Fruit fly (Drosophila melanogaster) whole organism, embryonic: ENCODE data around the gene Ptp4E.

Source experiments
- Atf-2 ChIP-seq: fragments of 200-800 bp; sonication (Bioruptor generic); optimal IDR thresholded peaks from 2 replicates; lab custom pipeline; 2016; ENCODE audit warnings: missing biosample characterization, missing genetic modification characterization
- CG10366 ChIP-seq: fragments of 200-800 bp; sonication (Bioruptor generic); IDR thresholded peaks from 2 replicates; pipeline ENCODE4 v1.3.6; 2022; ENCODE audit warnings: missing biosample characterization, missing genetic modification characterization
- CG11696 ChIP-seq: fragments of 200-800 bp; sonication (Bioruptor generic); IDR thresholded peaks from 2 replicates; pipeline ENCODE4 v1.3.6; 2022; ENCODE audit warnings: missing biosample characterization, missing genetic modification characterization
- CG1529 ChIP-seq: fragments of 200-800 bp; sonication (Bioruptor generic); optimal IDR thresholded peaks from 3 replicates; lab custom pipeline; 2018; ENCODE audit warnings: missing biosample characterization, missing genetic modification characterization
- CG1603 ChIP-seq: fragments of 200-800 bp; sonication (Bioruptor generic); optimal IDR thresholded peaks from 2 replicates; lab custom pipeline; 2019; ENCODE audit warnings: missing biosample characterization, mild to moderate bottlenecking, missing genetic modification characterization, moderate library complexity
- CG17328 ChIP-seq: fragments of 200-800 bp; sonication (Bioruptor generic); IDR thresholded peaks from 2 replicates; pipeline ENCODE4 v1.3.6; 2022; ENCODE audit warnings: missing biosample characterization, missing genetic modification characterization
- CG17385 ChIP-seq: fragments of 200-800 bp; sonication (Bioruptor generic); optimal IDR thresholded peaks from 3 replicates; lab custom pipeline; 2018; ENCODE audit warnings: missing biosample characterization, mild to moderate bottlenecking, missing genetic modification characterization
- CG18599 ChIP-seq: fragments of 200-800 bp; sonication (Bioruptor generic); optimal IDR thresholded peaks from 3 replicates; lab custom pipeline; 2017; ENCODE audit warnings: missing biosample characterization, missing genetic modification characterization, mild to moderate bottlenecking, moderate library complexity, missing genetic modification reagents
- CG2120 ChIP-seq: fragments of 200-800 bp; sonication (Bioruptor generic); optimal IDR thresholded peaks from 3 replicates; lab custom pipeline; 2016; ENCODE audit warnings: missing biosample characterization, missing genetic modification characterization
- CG31441 ChIP-seq: fragments of 200-800 bp; sonication (Bioruptor generic); IDR thresholded peaks from 2 replicates; pipeline ENCODE4 v1.3.6; 2022; ENCODE audit warnings: missing biosample characterization, missing genetic modification characterization
- CG3163 ChIP-seq: fragments of 200-800 bp; sonication (Bioruptor generic); optimal IDR thresholded peaks from 3 replicates; lab custom pipeline; 2016; ENCODE audit warnings: missing biosample characterization, missing genetic modification characterization
- CG34422 ChIP-seq: fragments of 200-800 bp; sonication (Bioruptor generic); IDR thresholded peaks from 3 replicates; pipeline ENCODE4 v1.3.6; 2022; ENCODE audit warnings: missing biosample characterization, missing genetic modification characterization
- CG42726 ChIP-seq: fragments of 200-800 bp; sonication (Bioruptor generic); IDR thresholded peaks from 2 replicates; pipeline ENCODE4 v1.3.6; 2022; ENCODE audit warnings: missing biosample characterization, missing genetic modification characterization; ENCODE audit not compliant: partially characterized antibody
- CG8290 ChIP-seq, 3 experiments: fragments of 200-800 bp; sonication (Bioruptor generic); optimal IDR thresholded peaks; 2 replicates each; lab custom pipeline; 2016 to 2019; ENCODE audit warnings: missing biosample characterization in 3 of 3, missing genetic modification characterization in 3 of 3, mild to moderate bottlenecking in 2 of 3, moderate library complexity in 1 of 3
- CG8765 ChIP-seq: fragments of 200-800 bp; sonication (Bioruptor generic); IDR thresholded peaks from 2 replicates; pipeline ENCODE4 v1.3.6; 2022; ENCODE audit warnings: missing biosample characterization, missing genetic modification characterization
- CG9437 ChIP-seq: fragments of 200-800 bp; sonication (Bioruptor generic); optimal IDR thresholded peaks from 2 replicates; lab custom pipeline; 2018; ENCODE audit warnings: missing biosample characterization, mild to moderate bottlenecking, missing genetic modification characterization
- Fer3 ChIP-seq: fragments of 200-800 bp; sonication (Bioruptor generic); optimal IDR thresholded peaks from 2 replicates; lab custom pipeline; 2018; ENCODE audit warnings: missing biosample characterization, mild to moderate bottlenecking, missing genetic modification characterization, moderate library complexity
- Hr39 ChIP-seq: fragments of >200 bp; optimal IDR thresholded peaks from 2 replicates; lab custom pipeline; 2017
- Kr ChIP-seq: fragments of 200-800 bp; sonication (Bioruptor generic); optimal IDR thresholded peaks from 2 replicates; lab custom pipeline; 2017; ENCODE audit warnings: missing biosample characterization, mild to moderate bottlenecking, missing genetic modification characterization
- Lim3 ChIP-seq: fragments of 200-800 bp; sonication (Bioruptor generic); IDR thresholded peaks from 2 replicates; pipeline ENCODE4 v1.3.6; 2022; ENCODE audit warnings: missing biosample characterization, missing genetic modification characterization
- Nf-YA ChIP-seq: fragments of 200-800 bp; sonication (Bioruptor generic); IDR thresholded peaks from 2 replicates; pipeline ENCODE4 v1.3.6; 2022; ENCODE audit warnings: missing biosample characterization, missing genetic modification characterization
- Oaz ChIP-seq: fragments of 200-800 bp; sonication (Bioruptor generic); IDR thresholded peaks from 2 replicates; pipeline ENCODE4 v1.3.6; 2022; ENCODE audit warnings: missing biosample characterization, missing genetic modification characterization
- Sin3A ChIP-seq: fragments of >200 bp; optimal IDR thresholded peaks from 2 replicates; lab custom pipeline; 2018
- Ssrp ChIP-seq: fragments of 200-800 bp; sonication (Bioruptor generic); optimal IDR thresholded peaks from 2 replicates; lab custom pipeline; 2018; ENCODE audit warnings: missing biosample characterization, mild to moderate bottlenecking, missing genetic modification characterization, moderate library complexity
- Taf1 ChIP-seq: fragments of 200-800 bp; sonication (Bioruptor generic); IDR thresholded peaks from 2 replicates; pipeline ENCODE4 v1.3.6; 2022; ENCODE audit warnings: missing biosample characterization, missing genetic modification characterization
- bab2 ChIP-seq: fragments of 200-800 bp; sonication (Bioruptor generic); optimal IDR thresholded peaks from 2 replicates; lab custom pipeline; 2016; ENCODE audit warnings: missing biosample characterization, missing genetic modification characterization
- btn ChIP-seq: fragments of 200-800 bp; sonication (Bioruptor generic); optimal IDR thresholded peaks from 2 replicates; lab custom pipeline; 2016; ENCODE audit warnings: missing biosample characterization, missing genetic modification characterization
- dan ChIP-seq: fragments of 200-800 bp; sonication (Bioruptor generic); IDR thresholded peaks from 2 replicates; pipeline ENCODE4 v1.3.6; 2022; ENCODE audit warnings: missing biosample characterization, missing genetic modification characterization
- danr ChIP-seq: fragments of 200-800 bp; sonication (Bioruptor generic); IDR thresholded peaks from 2 replicates; pipeline ENCODE4 v1.3.6; 2022; ENCODE audit warnings: missing biosample characterization, missing genetic modification characterization
- dm ChIP-seq: fragments of 200-800 bp; sonication (Bioruptor generic); optimal IDR thresholded peaks from 3 replicates; lab custom pipeline; 2016; ENCODE audit warnings: missing biosample characterization, missing genetic modification characterization
- dpn ChIP-seq, 2 experiments: fragments of 200-800 bp; sonication (Bioruptor generic); optimal IDR thresholded peaks; 3 replicates each; lab custom pipeline; 2016; ENCODE audit warnings: missing biosample characterization in 2 of 2, missing genetic modification characterization in 2 of 2
- esg ChIP-seq: fragments of 200-800 bp; sonication (Bioruptor generic); conservative IDR thresholded peaks from 2 replicates; pipeline ENCODE4 v1.3.6; 2022; ENCODE audit warnings: missing biosample characterization, missing genetic modification characterization
- fu2 ChIP-seq: fragments of 200-800 bp; sonication (Bioruptor generic); optimal IDR thresholded peaks from 2 replicates; lab custom pipeline; 2016; ENCODE audit warnings: missing biosample characterization, missing genetic modification characterization
- ind ChIP-seq: fragments of 200-800 bp; sonication (Bioruptor generic); optimal IDR thresholded peaks from 3 replicates; lab custom pipeline; 2016; ENCODE audit warnings: missing biosample characterization, missing genetic modification characterization
- kni ChIP-seq: fragments of 200-800 bp; sonication (Bioruptor generic); optimal IDR thresholded peaks from 3 replicates; lab custom pipeline; 2017; ENCODE audit warnings: mild to moderate bottlenecking, missing biosample characterization, missing genetic modification reagents, missing genetic modification characterization
- knrl ChIP-seq: fragments of 200-800 bp; sonication (Bioruptor generic); IDR thresholded peaks from 3 replicates; pipeline ENCODE4 v1.3.6; 2022; ENCODE audit warnings: missing biosample characterization, missing genetic modification characterization; ENCODE audit not compliant: partially characterized antibody
- lola ChIP-seq, 3 experiments: fragments of >200 bp in 2 of 3; fragments of 200-800 bp in 1 of 3; sonication (Bioruptor generic) in 1 of 3; optimal IDR thresholded peaks; 2 replicates each; lab custom pipeline; 2017 to 2019; ENCODE audit warnings: missing biosample characterization in 3 of 3, missing genetic modification characterization in 3 of 3, mild to moderate bottlenecking in 1 of 3, moderate library complexity in 1 of 3
- phol ChIP-seq: fragments of 200-800 bp; sonication (Bioruptor generic); optimal IDR thresholded peaks from 3 replicates; lab custom pipeline; 2018; ENCODE audit warnings: missing biosample characterization, mild to moderate bottlenecking, missing genetic modification characterization, moderate library complexity
- repo ChIP-seq: fragments of 200-800 bp; sonication (Bioruptor generic); optimal IDR thresholded peaks from 2 replicates; lab custom pipeline; 2016; ENCODE audit warnings: missing biosample characterization, missing genetic modification characterization
- sens-2 ChIP-seq: fragments of 200-800 bp; sonication (Bioruptor generic); IDR thresholded peaks from 2 replicates; pipeline ENCODE4 v1.3.6; 2022; ENCODE audit warnings: missing biosample characterization, missing genetic modification characterization
- sim ChIP-seq: fragments of 200-800 bp; sonication (Bioruptor generic); IDR thresholded peaks from 2 replicates; pipeline ENCODE4 v1.3.6; 2022; ENCODE audit warnings: missing biosample characterization, missing genetic modification characterization
- sqz ChIP-seq: fragments of 200-800 bp; sonication (Bioruptor generic); optimal IDR thresholded peaks from 3 replicates; lab custom pipeline; 2018; ENCODE audit warnings: missing biosample characterization, mild to moderate bottlenecking, missing genetic modification characterization
- stwl ChIP-seq: fragments of 200-800 bp; sonication (Bioruptor generic); optimal IDR thresholded peaks from 3 replicates; lab custom pipeline; 2018; ENCODE audit warnings: missing biosample characterization, mild to moderate bottlenecking, missing genetic modification characterization, moderate library complexity
- tgo ChIP-seq: fragments of 200-800 bp; sonication (Bioruptor generic); IDR thresholded peaks from 3 replicates; pipeline ENCODE4 v1.3.6; 2022; ENCODE audit warnings: missing biosample characterization, missing genetic modification characterization
- tin ChIP-seq: fragments of 200-800 bp; sonication (Bioruptor generic); optimal IDR thresholded peaks from 3 replicates; lab custom pipeline; 2016; ENCODE audit warnings: missing biosample characterization, missing genetic modification characterization
- tll ChIP-seq, 2 experiments: fragments of 200-800 bp in 1 of 2; fragments of >200 bp in 1 of 2; sonication (Bioruptor generic) in 1 of 2; optimal IDR thresholded peaks; 2 replicates each; lab custom pipeline; 2017 to 2019; ENCODE audit warnings: missing biosample characterization in 2 of 2, missing genetic modification characterization in 2 of 2, mild to moderate bottlenecking in 1 of 2, moderate library complexity in 1 of 2
- vfl ChIP-seq: fragments of 200-800 bp; sonication (Bioruptor generic); optimal IDR thresholded peaks from 2 replicates; lab custom pipeline; 2016; ENCODE audit warnings: missing biosample characterization, missing genetic modification characterization
- wor ChIP-seq: fragments of 200-800 bp; sonication (Bioruptor generic); IDR thresholded peaks from 2 replicates; pipeline ENCODE4 v1.3.6; 2022; ENCODE audit warnings: missing biosample characterization, missing genetic modification characterization
- z ChIP-seq: fragments of 200-800 bp; sonication (Bioruptor generic); IDR thresholded peaks from 3 replicates; pipeline ENCODE4 v1.3.6; 2022; ENCODE audit warnings: missing biosample characterization, missing genetic modification characterization
- zf30C ChIP-seq: fragments of 200-800 bp; sonication (Bioruptor generic); optimal IDR thresholded peaks from 3 replicates; lab custom pipeline; 2018; ENCODE audit warnings: missing biosample characterization, mild to moderate bottlenecking, missing genetic modification characterization
- zfh1 ChIP-seq: fragments of 200-800 bp; sonication (Bioruptor generic); IDR thresholded peaks from 3 replicates; pipeline ENCODE4 v1.3.6; 2022; ENCODE audit warnings: missing biosample characterization, missing genetic modification characterization
- zfh2 ChIP-seq: fragments of 200-800 bp; sonication (Bioruptor generic); optimal IDR thresholded peaks from 2 replicates; lab custom pipeline; 2016; ENCODE audit warnings: missing biosample characterization, missing genetic modification characterization

Gene Ptp4E

dm6 chrX:4969926-4970325, 31.0 kb downstream of the Ptp4E start (continued):
- TF ChIP-seq sim (GFP tag; lab: Robert Waterston, UW): no peak
- TF ChIP-seq dpn (GFP tag; optimal IDR thresholded peaks at IDR 0.05; lab: Kevin White, UChicago): peak in 1 of 2 experiments; percentile 25
- no peak; the same call in 1 of the 2 replicates for TF ChIP-seq CG10366 (GFP tag; lab: Robert Waterston, UW)
- TF ChIP-seq Hr39 (lab: Kevin White, UChicago): no peak
- no peak for TF ChIP-seq CG1529 (GFP tag; lab: Kevin White, UChicago)
- TF ChIP-seq esg: no peak; the same call in 1 of the 2 replicates
- peak in 1 of 3 experiments; percentile 30 for TF ChIP-seq lola (GFP tag; optimal IDR thresholded peaks at IDR 0.05; lab: Kevin White, UChicago)
- no peak for TF ChIP-seq CG8290 (GFP tag; optimal IDR thresholded peaks at IDR 0.05; lab: Kevin White, UChicago)
- no peak for TF ChIP-seq CG8290 (tag; optimal IDR thresholded peaks at IDR 0.05; lab: Kevin White, UChicago)
- TF ChIP-seq fu2: no peak
- peak; percentile 1 to 80 for TF ChIP-seq tll (GFP tag; optimal IDR thresholded peaks at IDR 0.05; lab: Kevin White, UChicago)
- no peak for TF ChIP-seq CG34422 (GFP tag; lab: Robert Waterston, UW)
- no peak for TF ChIP-seq dan
- no peak for TF ChIP-seq dm (GFP tag; lab: Kevin White, UChicago)
- TF ChIP-seq Kr: no peak
- TF ChIP-seq zfh1: 0 out of 3 replicates have a peak, but pooled peaks have one; percentile 38
- no peak for TF ChIP-seq Atf-2 (GFP tag; lab: Kevin White, UChicago)
- no peak for TF ChIP-seq bab2
- TF ChIP-seq vfl (GFP tag; lab: Kevin White, UChicago): no peak
- TF ChIP-seq Taf1 (GFP tag; lab: Robert Waterston, UW): no peak
- peak; percentile 56; the same call in 1 of the 2 replicates for TF ChIP-seq CG17328 (GFP tag; lab: Robert Waterston, UW)
- no peak for TF ChIP-seq btn (GFP tag; lab: Kevin White, UChicago)
- TF ChIP-seq CG42726 (GFP tag; lab: Robert Waterston, UW): no peak
- peak; percentile 21 for TF ChIP-seq tin (GFP tag; lab: Kevin White, UChicago)
- TF ChIP-seq Sin3A (lab: Kevin White, UChicago): no peak
- no peak for TF ChIP-seq Ssrp
- TF ChIP-seq stwl: no peak
- TF ChIP-seq zfh2 (GFP tag; lab: Kevin White, UChicago): no peak
- no peak for TF ChIP-seq Fer3 (tag; lab: Kevin White, UChicago)
- TF ChIP-seq tgo (GFP tag; lab: Robert Waterston, UW): no peak
- no peak for TF ChIP-seq danr (GFP tag; lab: Robert Waterston, UW)
- TF ChIP-seq CG1603 (tag; lab: Kevin White, UChicago): peak; percentile 49
- TF ChIP-seq CG11696: no peak
- no peak for TF ChIP-seq Oaz (GFP tag; lab: Robert Waterston, UW)
- no peak for TF ChIP-seq sqz (GFP tag; lab: Kevin White, UChicago)
- no peak for TF ChIP-seq knrl (GFP tag; lab: Robert Waterston, UW)
- TF ChIP-seq sens-2 (GFP tag; lab: Robert Waterston, UW): 0 out of 2 replicates have a peak, but pooled peaks have one; percentile 9
- no peak for TF ChIP-seq CG18599 (GFP tag; lab: Kevin White, UChicago)
- peak; percentile 34; the same call in 1 of the 2 replicates for TF ChIP-seq CG8765
- TF ChIP-seq CG3163 (GFP tag; lab: Kevin White, UChicago): no peak
- TF ChIP-seq CG17385: no peak
- TF ChIP-seq CG2120 (GFP tag; lab: Kevin White, UChicago): no peak
- no peak for TF ChIP-seq Nf-YA
- TF ChIP-seq kni (GFP tag; lab: Kevin White, UChicago): no peak
- TF ChIP-seq CG31441 (GFP tag; lab: Robert Waterston, UW): peak; percentile 41
- no peak for TF ChIP-seq Lim3 (GFP tag; lab: Robert Waterston, UW)
- TF ChIP-seq z: 0 out of 3 replicates have a peak, but pooled peaks have one; percentile 27
- TF ChIP-seq repo: no peak
- TF ChIP-seq phol (tag; lab: Kevin White, UChicago): peak; percentile 27
- TF ChIP-seq ind: no peak
- TF ChIP-seq zf30C (GFP tag; lab: Kevin White, UChicago): peak; percentile 43
- TF ChIP-seq wor (GFP tag; lab: Robert Waterston, UW): no peak
- no peak for TF ChIP-seq CG9437 (GFP tag; lab: Kevin White, UChicago)
